Worm (Caenorhabditis elegans) whole organism, mixed stage, embryonic: Measurements from ENCODE around the gene elo-8.

Experiments used
- M03D4.4 ChIP-seq: sonication (generic microtip); optimal IDR thresholded peaks from 2 replicates; lab custom pipeline; 2017; ENCODE audit warnings: mild to moderate bottlenecking, missing genetic modification characterization, missing compliant biosample characterization
- bed-3 ChIP-seq: fragments of 200-800 bp; sonication (Bioruptor generic); optimal IDR thresholded peaks from 3 replicates; lab custom pipeline; 2018; ENCODE audit warnings: mild to moderate bottlenecking, missing genetic modification characterization, moderate library complexity, missing compliant biosample characterization
- ceh-39 ChIP-seq: fragments of 150-350 bp; optimal IDR thresholded peaks from 2 replicates; lab custom pipeline; 2014; ENCODE audit warnings: missing biosample characterization, missing genetic modification characterization
- ceh-43 ChIP-seq: fragments of 200-800 bp; sonication (Bioruptor generic); optimal IDR thresholded peaks from 2 replicates; lab custom pipeline; 2018; ENCODE audit warnings: mild to moderate bottlenecking, missing genetic modification characterization, moderate library complexity, missing compliant biosample characterization
- ces-1 ChIP-seq: fragments of 150-350 bp; optimal IDR thresholded peaks from 2 replicates; lab custom pipeline; 2014; ENCODE audit warnings: missing biosample characterization, missing genetic modification reagents, missing genetic modification characterization
- elt-1 ChIP-seq: sonication (generic microtip); optimal IDR thresholded peaks from 2 replicates; lab custom pipeline; 2017; ENCODE audit warnings: missing genetic modification characterization, mild to moderate bottlenecking, missing compliant biosample characterization, antibody characterized with exemption, moderate library complexity, borderline replicate concordance; ENCODE audit not compliant: insufficient read depth
- elt-3 ChIP-seq: fragments of 150-350 bp; optimal IDR thresholded peaks from 2 replicates; lab custom pipeline; 2014; ENCODE audit warnings: missing biosample characterization, missing genetic modification characterization
- flh-1 ChIP-seq: fragments of 200-800 bp; sonication (Bioruptor generic); optimal IDR thresholded peaks from 2 replicates; lab custom pipeline; 2018; ENCODE audit warnings: mild to moderate bottlenecking, missing genetic modification characterization, moderate library complexity, missing compliant biosample characterization
- ham-2 ChIP-seq: fragments of 200-800 bp; sonication (Bioruptor generic); optimal IDR thresholded peaks from 2 replicates; lab custom pipeline; 2018; ENCODE audit warnings: mild to moderate bottlenecking, missing genetic modification characterization, missing compliant biosample characterization
- hlh-1 ChIP-seq: fragments of 150-350 bp; optimal IDR thresholded peaks from 2 replicates; lab custom pipeline; 2014; ENCODE audit warnings: missing biosample characterization, missing genetic modification reagents, missing genetic modification characterization
- lin-32 ChIP-seq: fragments of 200-800 bp; sonication (Bioruptor generic); optimal IDR thresholded peaks from 2 replicates; lab custom pipeline; 2018; ENCODE audit warnings: mild to moderate bottlenecking, missing genetic modification characterization, missing compliant biosample characterization
- lsy-2 ChIP-seq: fragments of 150-350 bp; optimal IDR thresholded peaks from 2 replicates; lab custom pipeline; 2014; ENCODE audit warnings: missing biosample characterization, missing genetic modification characterization
- mab-5 ChIP-seq: fragments of 150-350 bp; optimal IDR thresholded peaks from 2 replicates; lab custom pipeline; 2014; ENCODE audit warnings: missing biosample characterization, missing genetic modification characterization
- mep-1 ChIP-seq: fragments of 150-350 bp; optimal IDR thresholded peaks from 2 replicates; lab custom pipeline; 2017; ENCODE audit warnings: missing biosample characterization, missing genetic modification reagents, missing genetic modification characterization, inconsistent platforms
- mls-2 ChIP-seq: sonication (generic microtip); optimal IDR thresholded peaks from 2 replicates; lab custom pipeline; 2016; ENCODE audit warnings: mild to moderate bottlenecking, missing genetic modification characterization, moderate library complexity, missing compliant biosample characterization
- nhr-12 ChIP-seq: fragments of 150-350 bp; optimal IDR thresholded peaks from 2 replicates; lab custom pipeline; 2014; ENCODE audit warnings: missing biosample characterization, missing genetic modification characterization
- nhr-2 ChIP-seq: fragments of 150-350 bp; optimal IDR thresholded peaks from 2 replicates; lab custom pipeline; 2014; ENCODE audit warnings: missing biosample characterization, missing genetic modification characterization
- nhr-237 ChIP-seq: fragments of 150-350 bp; optimal IDR thresholded peaks from 2 replicates; lab custom pipeline; 2014; ENCODE audit warnings: missing biosample characterization, missing genetic modification characterization
- nhr-28 ChIP-seq: fragments of 150-350 bp; optimal IDR thresholded peaks from 2 replicates; lab custom pipeline; 2014; ENCODE audit warnings: missing biosample characterization, missing genetic modification characterization
- pha-4 ChIP-seq: fragments of 150-350 bp; optimal IDR thresholded peaks from 2 replicates; lab custom pipeline; 2018; ENCODE audit warnings: missing biosample characterization, missing genetic modification reagents, missing genetic modification characterization
- sem-2 ChIP-seq: fragments of 200-800 bp; sonication (Bioruptor generic); optimal IDR thresholded peaks from 2 replicates; lab custom pipeline; 2018; ENCODE audit warnings: mild to moderate bottlenecking, missing genetic modification characterization, missing compliant biosample characterization
- snpc-4 ChIP-seq: fragments of 150-350 bp; optimal IDR thresholded peaks from 2 replicates; lab custom pipeline; 2014; ENCODE audit warnings: missing biosample characterization, missing genetic modification characterization
- sptf-1 ChIP-seq: sonication (generic microtip); optimal IDR thresholded peaks from 2 replicates; lab custom pipeline; 2017; ENCODE audit warnings: mild to moderate bottlenecking, missing genetic modification characterization, moderate library complexity, missing compliant biosample characterization
- tbx-8 ChIP-seq: fragments of 200-800 bp; sonication (Bioruptor generic); optimal IDR thresholded peaks from 2 replicates; lab custom pipeline; 2018; ENCODE audit warnings: mild to moderate bottlenecking, missing genetic modification characterization, moderate library complexity, missing compliant biosample characterization
- unc-120 ChIP-seq: sonication (generic microtip); optimal IDR thresholded peaks from 2 replicates; lab custom pipeline; 2017; ENCODE audit warnings: missing genetic modification characterization, missing compliant biosample characterization; ENCODE audit not compliant: poor library complexity, severe bottlenecking
- unc-39 ChIP-seq: fragments of 150-350 bp; optimal IDR thresholded peaks from 2 replicates; lab custom pipeline; 2014; ENCODE audit warnings: missing biosample characterization, missing genetic modification characterization
- zip-8 ChIP-seq: fragments of 150-350 bp; optimal IDR thresholded peaks from 2 replicates; lab custom pipeline; 2014; ENCODE audit warnings: missing biosample characterization, missing genetic modification characterization
- ztf-11 ChIP-seq: fragments of 150-350 bp; optimal IDR thresholded peaks from 2 replicates; lab custom pipeline; 2014; ENCODE audit warnings: missing biosample characterization, missing genetic modification characterization

The elo-8 gene

ce11 chrIII:11269206-11269605, 37.3 kb upstream of the elo-8 start:
- no peak for TF ChIP-seq nhr-12 (tag; lab: Kevin White, UChicago)
- no peak for TF ChIP-seq tbx-8
- TF ChIP-seq lsy-2, result no peak
- no peak for TF ChIP-seq mls-2
- no peak for TF ChIP-seq unc-39 (tag; lab: Kevin White, UChicago)
- TF ChIP-seq M03D4.4 (tag; lab: Kevin White, UChicago), result no peak
- no peak for TF ChIP-seq elt-1 (tag; lab: Kevin White, UChicago)

- no peak for TF ChIP-seq pha-4 (tag; lab: Kevin White, UChicago)
- TF ChIP-seq ham-2 (GFP tag; lab: Kevin White, UChicago), result no peak
- TF ChIP-seq M03D4.4 (tag; lab: Kevin White, UChicago), result no peak
- TF ChIP-seq nhr-28 (tag; lab: Kevin White, UChicago), result no peak
Measured at ce11 chrIII:11268532-11268931, 36.7 kb upstream of the elo-8 start.

ce11 chrIII:11267372-11267771, 35.5 kb upstream of the elo-8 start:
- TF ChIP-seq flh-1 (no peak), elt-1 (tag; lab: Kevin White, UChicago) (peak; percentile 80), mep-1 (no peak)

ce11 chrIII:11262089-11262488, 30.2 kb upstream of the elo-8 start:
- TF ChIP-seq sem-2 (GFP tag; lab: Kevin White, UChicago), result no peak
- no peak for TF ChIP-seq unc-120 (tag; lab: Kevin White, UChicago)
- no peak for TF ChIP-seq lsy-2
- no peak for TF ChIP-seq mab-5
- TF ChIP-seq snpc-4 (tag; lab: Kevin White, UChicago), result no peak
- no peak for TF ChIP-seq nhr-12 (tag; lab: Kevin White, UChicago)
- TF ChIP-seq tbx-8, result no peak
- no peak for TF ChIP-seq hlh-1 (tag; lab: Kevin White, UChicago)
- no peak for TF ChIP-seq bed-3 (GFP tag; lab: Kevin White, UChicago)
- no peak for TF ChIP-seq flh-1
- TF ChIP-seq nhr-2 (tag; lab: Kevin White, UChicago), result no peak

- TF ChIP-seq ztf-11 (no peak), zip-8 (tag; lab: Kevin White, UChicago) (no peak), ceh-39 (tag; lab: Kevin White, UChicago) (no peak), mep-1 (no peak), M03D4.4 (tag; lab: Kevin White, UChicago) (no peak), lsy-2 (no peak), unc-39 (tag; lab: Kevin White, UChicago) (no peak), ham-2 (GFP tag; lab: Kevin White, UChicago) (no peak), bed-3 (GFP tag; lab: Kevin White, UChicago) (no peak)
Measured at ce11 chrIII:11255072-11255471, 23.2 kb upstream of the elo-8 start.

- no peak for TF ChIP-seq ceh-43 (GFP tag; lab: Kevin White, UChicago)
- no peak for TF ChIP-seq pha-4 (tag; lab: Kevin White, UChicago)
- TF ChIP-seq hlh-1 (tag; lab: Kevin White, UChicago), result no peak
- TF ChIP-seq tbx-8, result no peak
- TF ChIP-seq elt-3 (tag; lab: Kevin White, UChicago), result no peak
Measured at ce11 chrIII:11251718-11252441, 20.0 kb upstream of the elo-8 start, which contains the start of gene Y47D3A.32. Y47D3A.32 (plus strand) TSS chrIII:11252391.

ce11 chrIII:11248897-11249296, 17.0 kb upstream of the elo-8 start:
- TF ChIP-seq M03D4.4 (tag; lab: Kevin White, UChicago), result no peak
- no peak for TF ChIP-seq lin-32 (GFP tag; lab: Kevin White, UChicago)
- no peak for TF ChIP-seq unc-120 (tag; lab: Kevin White, UChicago)
- no peak for TF ChIP-seq pha-4 (tag; lab: Kevin White, UChicago)
- no peak for TF ChIP-seq ztf-11
- TF ChIP-seq ces-1 (GFP tag; lab: Kevin White, UChicago), result no peak
- no peak for TF ChIP-seq sptf-1
- TF ChIP-seq ceh-39 (tag; lab: Kevin White, UChicago), result no peak
- no peak for TF ChIP-seq nhr-237 (tag; lab: Kevin White, UChicago)
- no peak for TF ChIP-seq nhr-28 (tag; lab: Kevin White, UChicago)
